Worm (Caenorhabditis elegans): ENCODE data around the gene F41E7.7.
A peak's percentile ranks its signal among the peaks of the same experiment; 100 is the strongest.

F41E7.7 gene

ce11 chrX:10338761-10339160 lies 31.2 kb downstream of the F41E7.7 start (continued):
- TF ChIP-seq T26A8.4 (GFP tag; IDR thresholded peaks at IDR 0.05) = 0 out of 2 replicates have a peak, but pooled peaks have one; percentile 29
- no peak for TF ChIP-seq nhr-111 (GFP tag; optimal IDR thresholded peaks at IDR 0.05)
- TF ChIP-seq arid-1 (GFP tag; conservative IDR thresholded peaks at IDR 0.05) = no peak
- TF ChIP-seq nhr-10 (tag; optimal IDR thresholded peaks at IDR 0.05) = no peak
- TF ChIP-seq zag-1 (tag; optimal IDR thresholded peaks at IDR 0.05) = no peak
- TF ChIP-seq nhr-11 (tag; optimal IDR thresholded peaks at IDR 0.05) = no peak
- no peak for TF ChIP-seq mes-2 (tag; optimal IDR thresholded peaks at IDR 0.05; ENCODE audit: poor library complexity, severe bottlenecking)
- no peak for TF ChIP-seq nhr-48 (tag; optimal IDR thresholded peaks at IDR 0.05)
- TF ChIP-seq mdl-1 (tag; optimal IDR thresholded peaks at IDR 0.05) = no peak
- TF ChIP-seq ceh-20 (GFP tag; IDR thresholded peaks at IDR 0.05) = no peak
- TF ChIP-seq zfp-2 (tag; optimal IDR thresholded peaks at IDR 0.05) = no peak

- TF ChIP-seq nhr-10 (tag; optimal IDR thresholded peaks at IDR 0.05) (peak; percentile 17), mxl-3 (GFP tag; optimal IDR thresholded peaks at IDR 0.05) (peak; percentile 20), unc-62 (GFP tag; optimal IDR thresholded peaks at IDR 0.05 in 1 of 2) (peak in 1 of 2 experiments; percentile 26), unc-62 (tag; optimal IDR thresholded peaks at IDR 0.05) (no peak), pqm-1 (tag; optimal IDR thresholded peaks at IDR 0.05) (peak; percentile 72), daf-16 (GFP tag; optimal IDR thresholded peaks at IDR 0.05) (no peak), daf-16 (tag; optimal IDR thresholded peaks at IDR 0.05) (peak; percentile 34), nhr-42 (GFP tag; IDR thresholded peaks at IDR 0.05) (no peak), hlh-11 (tag; optimal IDR thresholded peaks at IDR 0.05) (peak; percentile 46), snpc-4 (tag; optimal IDR thresholded peaks at IDR 0.05) (no peak), mxl-2 (GFP tag; conservative IDR thresholded peaks at IDR 0.05) (no peak), rbr-2 (tag; optimal IDR thresholded peaks at IDR 0.05) (no peak), pha-4 (GFP tag; IDR thresholded peaks at IDR 0.05) (no peak), pha-4 (tag; optimal IDR thresholded peaks at IDR 0.05) (no peak), F44E2.7 (GFP tag; IDR thresholded peaks at IDR 0.05) (no peak), dmd-6 (GFP tag; IDR thresholded peaks at IDR 0.05) (peak; percentile 41; the same call in 1 of the 2 replicates)
These were observed 32.4 kb downstream of the F41E7.7 start for ce11 chrX:10340044-10340443.

- TF ChIP-seq tag-97 (GFP tag; IDR thresholded peaks at IDR 0.05) (no peak), skn-1 (tag; optimal IDR thresholded peaks at IDR 0.05) (no peak), pqm-1 (tag; optimal IDR thresholded peaks at IDR 0.05) (peak; percentile 49), nhr-48 (tag; optimal IDR thresholded peaks at IDR 0.05) (no peak), ztf-11 (tag; optimal IDR thresholded peaks at IDR 0.05) (no peak), nhr-42 (GFP tag; IDR thresholded peaks at IDR 0.05) (no peak), R02D3.7 (tag; optimal IDR thresholded peaks at IDR 0.05) (no peak), daf-8 (GFP tag; IDR thresholded peaks at IDR 0.05) (no peak), ztf-7 (tag; optimal IDR thresholded peaks at IDR 0.05) (peak; percentile 69), zfp-2 (tag; optimal IDR thresholded peaks at IDR 0.05) (no peak), jun-1 (tag; optimal IDR thresholded peaks at IDR 0.05) (no peak), spr-1 (tag; optimal IDR thresholded peaks at IDR 0.05) (no peak), snpc-1.2 (GFP tag; IDR thresholded peaks at IDR 0.05) (no peak), daf-12 (tag; optimal IDR thresholded peaks at IDR 0.05) (no peak), hmg-1.1 (GFP tag; IDR thresholded peaks at IDR 0.05) (no peak), nhr-102 (tag; optimal IDR thresholded peaks at IDR 0.05) (no peak), daf-16 (GFP tag; optimal IDR thresholded peaks at IDR 0.05) (no peak), daf-16 (tag; optimal IDR thresholded peaks at IDR 0.05) (peak; percentile 88), egl-43 (GFP tag; IDR thresholded peaks at IDR 0.05) (no peak), lir-3 (tag; optimal IDR thresholded peaks at IDR 0.05) (no peak), Y105C5A.15 (GFP tag; IDR thresholded peaks at IDR 0.05) (no peak), nhr-77 (tag; optimal IDR thresholded peaks at IDR 0.05) (peak; percentile 9), nhr-11 (tag; optimal IDR thresholded peaks at IDR 0.05) (no peak), nhr-41 (GFP tag; IDR thresholded peaks at IDR 0.05) (no peak), F10B5.3 (tag; optimal IDR thresholded peaks at IDR 0.05) (no peak), nhr-6 (tag; optimal IDR thresholded peaks at IDR 0.05) (no peak), lin-15B (tag; optimal IDR thresholded peaks at IDR 0.05) (no peak), lin-1 (GFP tag; IDR thresholded peaks at IDR 0.05) (no peak), ceh-28 (tag; optimal IDR thresholded peaks at IDR 0.05) (no peak), ceh-82 (tag; optimal IDR thresholded peaks at IDR 0.05) (no peak), lim-7 (GFP tag; IDR thresholded peaks at IDR 0.05) (no peak), unc-62 (GFP tag; optimal IDR thresholded peaks at IDR 0.05 in 1 of 2) (no peak), unc-62 (tag; optimal IDR thresholded peaks at IDR 0.05) (no peak)
These were observed 33.4 kb downstream of the F41E7.7 start, which contains the start of gene R07E3.1 for ce11 chrX:10340986-10341385. Gene R07E3.1, minus strand, starts transcription at chrX:10341161.

Data from whole organism, L4 larva.